Worm (Caenorhabditis elegans) whole organism, L1 larva: ENCODE measurements around the gene T03F7.5.

Experiments
- C16A3.4 ChIP-seq: fragments of 150-350 bp; optimal IDR thresholded peaks from 2 replicates; lab custom pipeline; 2014; ENCODE audit warnings: missing biosample characterization, missing genetic modification characterization
- F16B12.6 ChIP-seq: fragments of 150-350 bp; optimal IDR thresholded peaks from 2 replicates; lab custom pipeline; 2014; ENCODE audit warnings: missing biosample characterization, missing genetic modification characterization
- Y116A8C.19 ChIP-seq: sonication (generic microtip); optimal IDR thresholded peaks from 2 replicates; lab custom pipeline; 2016; ENCODE audit warnings: missing compliant biosample characterization, missing genetic modification characterization, borderline replicate concordance
- aha-1 ChIP-seq: fragments of 150-350 bp; optimal IDR thresholded peaks from 2 replicates; lab custom pipeline; 2014; ENCODE audit warnings: missing biosample characterization, missing genetic modification characterization
- alr-1 ChIP-seq: fragments of 200-800 bp; sonication (Bioruptor generic); optimal IDR thresholded peaks from 2 replicates; lab custom pipeline; 2018; ENCODE audit warnings: borderline replicate concordance, mild to moderate bottlenecking, missing genetic modification characterization, missing compliant biosample characterization
- ceh-63 ChIP-seq: fragments of 200-800 bp; sonication (Bioruptor generic); optimal IDR thresholded peaks from 2 replicates; lab custom pipeline; 2018; ENCODE audit warnings: mild to moderate bottlenecking, missing genetic modification characterization, missing compliant biosample characterization
- ceh-8 ChIP-seq: fragments of 200-800 bp; sonication (Bioruptor generic); optimal IDR thresholded peaks from 2 replicates; lab custom pipeline; 2018; ENCODE audit warnings: mild to moderate bottlenecking, missing genetic modification characterization, moderate library complexity, missing compliant biosample characterization
- ceh-82 ChIP-seq, 3 experiments: fragments of 150-350 bp in 1 of 3; sonication (generic microtip) in 2 of 3; optimal IDR thresholded peaks; 2 replicates each; lab custom pipeline; 2014 to 2017; ENCODE audit warnings: missing biosample characterization in 3 of 3, missing genetic modification characterization in 3 of 3
- dpl-1 ChIP-seq, 3 experiments: fragments of 150-350 bp in 2 of 3; sonication (generic microtip) in 1 of 3; optimal IDR thresholded peaks; 2 replicates each; lab custom pipeline; 2014 to 2017; ENCODE audit warnings: missing biosample characterization in 3 of 3, missing genetic modification characterization in 3 of 3, missing genetic modification reagents in 3 of 3
- efl-1 ChIP-seq, 4 experiments: fragments of 150-350 bp; optimal IDR thresholded peaks in 3 of 4; peaks in 1 of 4; 1 replicate in 1 of 4; 2 replicates in 3 of 4; lab custom pipeline; 2014; ENCODE audit warnings: missing biosample characterization in 2 of 4, missing genetic modification characterization in 2 of 4, missing genetic modification reagents in 2 of 4
- egl-13 ChIP-seq: sonication (generic microtip); optimal IDR thresholded peaks from 2 replicates; lab custom pipeline; 2016; ENCODE audit warnings: missing genotype, missing genetic modification reagents, missing genetic modification characterization, missing compliant biosample characterization
- elt-2 ChIP-seq: sonication (generic microtip); optimal IDR thresholded peaks from 2 replicates; lab custom pipeline; 2016; ENCODE audit warnings: missing genetic modification characterization, mild to moderate bottlenecking, inconsistent platforms, missing compliant biosample characterization, missing genetic modification reagents
- fkh-10 ChIP-seq: sonication (generic microtip); optimal IDR thresholded peaks from 2 replicates; lab custom pipeline; 2017; ENCODE audit warnings: missing biosample characterization, missing genetic modification reagents, missing genetic modification characterization
- lin-13 ChIP-seq: fragments of 150-350 bp; optimal IDR thresholded peaks from 2 replicates; lab custom pipeline; 2014; ENCODE audit warnings: missing biosample characterization, missing genetic modification reagents, missing genetic modification characterization
- lin-14 ChIP-seq: fragments of 200-800 bp; sonication (Bioruptor generic); optimal IDR thresholded peaks from 2 replicates; lab custom pipeline; 2018; ENCODE audit warnings: mild to moderate bottlenecking, missing genetic modification characterization, moderate library complexity, missing compliant biosample characterization
- lin-35 ChIP-seq, 2 experiments: fragments of 150-350 bp; optimal IDR thresholded peaks; 2 replicates each; lab custom pipeline; 2014; ENCODE audit warnings: missing biosample characterization in 2 of 2, missing genetic modification characterization in 2 of 2, missing genetic modification reagents in 2 of 2
- lsy-2 ChIP-seq, 2 experiments: fragments of 150-350 bp; optimal IDR thresholded peaks; 2 replicates each; lab custom pipeline; 2014; ENCODE audit warnings: missing biosample characterization in 2 of 2, missing genetic modification characterization in 2 of 2
- mdl-1 ChIP-seq, 2 experiments: fragments of 150-350 bp; optimal IDR thresholded peaks; 2 replicates each; lab custom pipeline; 2014 to 2017; ENCODE audit warnings: missing biosample characterization in 2 of 2, missing genetic modification characterization in 2 of 2, inconsistent platforms in 1 of 2
- nhr-11 ChIP-seq: fragments of 150-350 bp; optimal IDR thresholded peaks from 2 replicates; lab custom pipeline; 2014; ENCODE audit warnings: missing biosample characterization, missing genetic modification characterization
- nhr-20 ChIP-seq: sonication (generic microtip); optimal IDR thresholded peaks from 2 replicates; lab custom pipeline; 2016; ENCODE audit warnings: mild to moderate bottlenecking, missing genetic modification characterization, missing compliant biosample characterization
- nhr-237 ChIP-seq: fragments of 150-350 bp; optimal IDR thresholded peaks from 2 replicates; lab custom pipeline; 2014; ENCODE audit warnings: missing biosample characterization, missing genetic modification characterization
- nhr-47 ChIP-seq: sonication (generic microtip); optimal IDR thresholded peaks from 2 replicates; lab custom pipeline; 2016; ENCODE audit warnings: mild to moderate bottlenecking, missing genetic modification characterization, moderate library complexity, missing compliant biosample characterization
- nhr-77 ChIP-seq: fragments of 150-350 bp; optimal IDR thresholded peaks from 2 replicates; lab custom pipeline; 2014; ENCODE audit warnings: missing biosample characterization, missing genetic modification characterization
- nhr-84 ChIP-seq: sonication (generic microtip); optimal IDR thresholded peaks from 2 replicates; lab custom pipeline; 2017; ENCODE audit warnings: missing biosample characterization, missing genetic modification characterization
- nhr-85 ChIP-seq: sonication (generic microtip); peaks from one replicate; lab custom pipeline; 2016; ENCODE audit warnings: missing genetic modification characterization, inconsistent platforms, missing compliant biosample characterization
- pax-3 ChIP-seq: fragments of 200-800 bp; sonication (Bioruptor generic); optimal IDR thresholded peaks from 2 replicates; lab custom pipeline; 2018; ENCODE audit warnings: mild to moderate bottlenecking, missing genetic modification characterization, moderate library complexity, missing compliant biosample characterization
- rnt-1 ChIP-seq: sonication (generic microtip); optimal IDR thresholded peaks from 2 replicates; lab custom pipeline; 2016; ENCODE audit warnings: mild to moderate bottlenecking, missing genetic modification characterization, moderate library complexity, missing compliant biosample characterization
- snpc-4 ChIP-seq: fragments of 150-350 bp; optimal IDR thresholded peaks from 2 replicates; lab custom pipeline; 2014; ENCODE audit warnings: missing biosample characterization, missing genetic modification characterization
- snu-23 ChIP-seq: sonication (generic microtip); optimal IDR thresholded peaks from 2 replicates; lab custom pipeline; 2016; ENCODE audit warnings: missing genetic modification characterization, missing compliant biosample characterization
- sox-4 ChIP-seq: sonication (generic microtip); optimal IDR thresholded peaks from 2 replicates; lab custom pipeline; 2016; ENCODE audit warnings: missing genetic modification characterization, missing compliant biosample characterization
- swsn-7 ChIP-seq: sonication (generic microtip); optimal IDR thresholded peaks from 2 replicates; lab custom pipeline; 2016; ENCODE audit warnings: missing genetic modification characterization, missing compliant biosample characterization
- unc-130 ChIP-seq: fragments of 150-350 bp; optimal IDR thresholded peaks from 2 replicates; lab custom pipeline; 2017; ENCODE audit warnings: missing biosample characterization, missing genetic modification characterization, inconsistent platforms
- unc-86 ChIP-seq: sonication (generic microtip); optimal IDR thresholded peaks from 2 replicates; lab custom pipeline; 2016; ENCODE audit warnings: missing genetic modification characterization, missing compliant biosample characterization
- unc-98 ChIP-seq: fragments of 200-800 bp; sonication (Bioruptor generic); IDR thresholded peaks from 2 replicates; pipeline ENCODE4 v1.3.6; 2022; ENCODE audit warnings: missing genetic modification characterization, missing compliant biosample characterization
- vab-15 ChIP-seq: sonication (generic microtip); optimal IDR thresholded peaks from 2 replicates; lab custom pipeline; 2017; ENCODE audit warnings: missing genotype, mild to moderate bottlenecking, missing genetic modification characterization, missing compliant biosample characterization
- zag-1 ChIP-seq: fragments of 150-350 bp; optimal IDR thresholded peaks from 2 replicates; lab custom pipeline; 2014; ENCODE audit warnings: missing biosample characterization, missing genetic modification characterization
- ztf-4 ChIP-seq: fragments of 150-350 bp; optimal IDR thresholded peaks from 2 replicates; lab custom pipeline; 2014; ENCODE audit warnings: missing biosample characterization, missing genetic modification characterization

T03F7.5 gene

DNA sequence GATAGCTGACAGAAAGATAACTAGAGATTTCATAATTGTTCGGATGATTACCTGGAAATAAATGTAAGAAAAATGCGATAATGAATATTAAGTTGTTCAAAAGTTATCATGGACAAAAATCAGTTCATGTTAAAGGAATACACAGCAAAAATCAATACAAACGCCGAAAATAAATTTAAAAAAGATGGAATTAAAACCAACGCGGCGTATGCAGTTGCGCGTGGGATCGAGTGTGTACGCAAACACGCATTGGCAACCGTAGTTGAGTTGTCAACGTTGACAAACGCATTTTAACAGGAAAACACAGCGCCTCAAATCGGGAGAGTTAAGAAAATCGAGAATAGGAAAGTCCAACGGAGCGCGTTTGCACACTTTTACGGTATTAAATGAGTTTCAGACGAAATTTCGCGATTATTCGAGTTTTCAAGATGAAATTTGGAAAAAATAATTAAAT lies 28.4 kb upstream of the T03F7.5 start, which contains the start of gene tmed-10 (continued):
- no peak for TF ChIP-seq lin-13
- TF ChIP-seq vab-15 (tag; lab: Kevin White, UChicago) = no peak
- peak; percentile 58 to 67 for TF ChIP-seq lin-35 (GFP tag; optimal IDR thresholded peaks at IDR 0.05; lab: Kevin White, UChicago)
- TF ChIP-seq nhr-84 = no peak
- peak; percentile 64 for TF ChIP-seq nhr-47 (tag; lab: Kevin White, UChicago)
- no peak for TF ChIP-seq pax-3 (tag; lab: Kevin White, UChicago)
- TF ChIP-seq nhr-20 = peak; percentile 80
- no peak for TF ChIP-seq sox-4 (tag; lab: Kevin White, UChicago)
- TF ChIP-seq lsy-2 (tag; optimal IDR thresholded peaks at IDR 0.05; lab: Kevin White, UChicago) = peak; percentile 87 to 96

DNA sequence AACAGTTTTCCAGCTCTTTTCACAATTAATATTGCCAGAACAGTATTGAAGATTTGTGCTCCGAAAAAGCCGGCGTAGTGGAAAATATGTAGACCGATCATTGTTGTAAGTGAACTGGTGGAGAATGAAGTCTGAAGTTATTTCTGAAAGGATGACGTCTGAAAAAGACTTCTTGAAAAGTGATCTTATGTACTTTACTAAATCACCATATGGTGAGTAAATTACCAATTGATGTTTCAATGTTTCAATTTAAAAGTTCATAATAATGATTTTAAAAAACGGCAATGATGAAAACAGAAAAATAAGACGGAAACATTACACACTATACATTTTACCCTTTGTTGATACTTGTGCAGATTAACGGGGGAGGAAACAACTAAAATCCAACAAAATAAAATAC lies 25.2 kb upstream of the T03F7.5 start, which contains the start of gene str-141:
Gene str-141, minus strand, starts transcription at position 101 of the 400 bp plus-strand sequence.
- TF ChIP-seq zag-1 (tag; lab: Kevin White, UChicago) (no peak), vab-15 (tag; lab: Kevin White, UChicago) (no peak), efl-1 (optimal IDR thresholded peaks at IDR 0.05; lab: Kevin White, UChicago) (no peak), efl-1 (GFP tag; optimal IDR thresholded peaks at IDR 0.05 in 1 of 2; lab: Kevin White, UChicago) (peak in 1 of 2 experiments; percentile 12)
- TF ChIP-seq, all 84 proteins: peak for 1

DNA sequence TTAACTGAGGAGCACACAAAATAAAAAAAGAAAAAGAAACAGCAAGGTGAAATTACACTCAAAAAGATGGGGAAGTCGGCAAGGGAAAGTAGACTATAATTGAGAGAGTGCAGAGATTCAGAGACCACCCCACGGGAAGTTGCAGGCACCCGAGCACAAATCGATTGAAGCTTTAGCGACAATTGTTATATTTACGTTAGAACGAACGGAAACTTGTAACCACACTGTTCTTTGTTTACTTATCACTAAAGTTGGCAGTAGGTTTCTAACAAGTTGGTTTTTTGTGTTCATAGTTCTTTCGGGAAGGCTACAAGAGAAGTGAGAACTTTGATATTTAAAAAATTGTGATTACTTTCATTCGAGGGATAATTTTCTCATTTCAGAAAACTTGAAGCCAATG lies 23.2 kb upstream of the T03F7.5 start, which contains the start of gene F47G9.4:
Gene F47G9.4, minus strand, starts transcription at position 98 of the 400 bp plus-strand sequence.
- no peak for TF ChIP-seq ceh-63 (GFP tag; lab: Kevin White, UChicago)
- TF ChIP-seq nhr-77 (tag; lab: Kevin White, UChicago) = no peak
- TF ChIP-seq unc-86 (tag; lab: Kevin White, UChicago) = no peak
- no peak for TF ChIP-seq unc-130 (tag; lab: Kevin White, UChicago)
- TF ChIP-seq dpl-1 (GFP tag; optimal IDR thresholded peaks at IDR 0.05; lab: Kevin White, UChicago) = no peak
- no peak for TF ChIP-seq unc-98 (GFP tag; lab: Robert Waterston, UW)
- TF ChIP-seq F16B12.6 = no peak
- TF ChIP-seq vab-15 (tag; lab: Kevin White, UChicago) = no peak
- no peak for TF ChIP-seq aha-1
- no peak for TF ChIP-seq ceh-8
- TF ChIP-seq snpc-4 (tag; lab: Kevin White, UChicago) = no peak
- TF ChIP-seq ceh-82 (tag; optimal IDR thresholded peaks at IDR 0.05; lab: Kevin White, UChicago) = peak in 1 of 3 experiments; percentile 9
- TF ChIP-seq rnt-1 (tag; lab: Kevin White, UChicago) = peak; percentile 8
- no peak for TF ChIP-seq ztf-4
- TF ChIP-seq swsn-7 (tag; lab: Kevin White, UChicago) = no peak
- no peak for TF ChIP-seq lin-35 (GFP tag; optimal IDR thresholded peaks at IDR 0.05; lab: Kevin White, UChicago)
- TF ChIP-seq alr-1 (tag; lab: Kevin White, UChicago) = no peak
- TF ChIP-seq snu-23 (GFP tag; lab: Kevin White, UChicago) = no peak
- TF ChIP-seq nhr-237 (tag; lab: Kevin White, UChicago) = no peak
- no peak for TF ChIP-seq egl-13
- peak; percentile 32 for TF ChIP-seq lin-14 (GFP tag; lab: Kevin White, UChicago)
- TF ChIP-seq Y116A8C.19 (tag; lab: Kevin White, UChicago) = no peak
- TF ChIP-seq nhr-11 = no peak
- TF ChIP-seq lsy-2 (tag; optimal IDR thresholded peaks at IDR 0.05; lab: Kevin White, UChicago) = peak in 1 of 2 experiments; percentile 15
- no peak for TF ChIP-seq elt-2 (tag; lab: Kevin White, UChicago)

DNA sequence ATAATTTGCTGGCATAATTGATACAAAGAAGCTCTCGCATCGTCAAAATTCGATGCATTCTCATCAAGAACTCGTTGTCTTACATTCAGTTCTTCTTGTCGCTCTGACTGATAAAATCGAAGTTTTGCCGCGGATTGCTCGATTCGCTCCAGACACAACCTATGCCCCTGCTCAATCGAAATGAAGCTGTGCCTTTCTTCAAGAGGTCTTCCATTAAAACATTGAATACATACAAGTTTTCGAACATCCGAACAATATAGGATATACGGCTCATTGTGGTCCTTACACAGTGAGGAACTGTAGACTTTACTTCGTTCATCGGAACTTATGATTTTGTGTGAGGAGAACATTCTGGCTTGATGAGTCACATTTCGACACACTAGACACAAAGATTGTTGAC lies 22.3 kb upstream of the T03F7.5 start:
- no peak for TF ChIP-seq mdl-1 (tag; optimal IDR thresholded peaks at IDR 0.05; lab: Kevin White, UChicago)
- no peak for TF ChIP-seq fkh-10 (GFP tag; lab: Kevin White, UChicago)
- no peak for TF ChIP-seq C16A3.4
- TF ChIP-seq nhr-85 (tag; lab: Kevin White, UChicago) = peak; percentile 61
